Fruit fly (Drosophila melanogaster): ENCODE results near the gene CG11563.
A peak's percentile ranks its signal among the peaks of the same experiment; 100 is the strongest.

CG11563 gene

DNA sequence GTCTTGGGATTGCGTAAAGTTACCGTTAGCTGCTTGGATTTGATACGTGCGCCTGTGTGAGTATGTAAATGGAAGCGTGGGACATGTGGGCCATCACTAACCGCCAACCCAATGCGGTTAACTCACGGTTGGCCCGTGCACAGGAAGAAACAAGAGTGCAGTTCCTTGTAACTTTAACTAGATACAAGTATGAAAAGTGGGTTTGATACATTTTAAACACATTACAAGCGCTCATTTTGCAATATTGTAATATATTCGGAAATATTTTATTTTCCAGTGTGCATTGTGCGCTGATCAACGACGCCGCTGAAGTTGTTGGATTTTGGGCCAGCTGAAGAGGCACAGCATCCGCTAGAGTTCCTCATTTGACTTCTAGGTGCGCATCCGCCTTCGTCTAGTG is 49.1 kb upstream of the CG11563 start (continued):
- no peak for TF ChIP-seq shn (GFP tag; optimal IDR thresholded peaks at IDR 0.05)
- TF ChIP-seq CG5180 (GFP tag; optimal IDR thresholded peaks at IDR 0.05), result no peak
- TF ChIP-seq prd (optimal IDR thresholded peaks at IDR 0.05), result no peak
- peak; percentile 27; the same call in 1 of the 3 replicates for TF ChIP-seq prd (GFP tag; IDR thresholded peaks at IDR 0.05)
- peak; percentile 9 for TF ChIP-seq CoRest (tag; optimal IDR thresholded peaks at IDR 0.05)
- TF ChIP-seq CG6254 (GFP tag; optimal IDR thresholded peaks at IDR 0.05), result no peak
- peak; percentile 32; the same call in 1 of the 2 replicates for TF ChIP-seq lmd (GFP tag; IDR thresholded peaks at IDR 0.05)
- TF ChIP-seq hbn (GFP tag; IDR thresholded peaks at IDR 0.05; ENCODE audit: partially characterized antibody), result no peak
- 0 out of 2 replicates have a peak, but pooled peaks have one; percentile 39 for TF ChIP-seq Awh (GFP tag; IDR thresholded peaks at IDR 0.05)
- no peak for TF ChIP-seq dmrt99B (tag; optimal IDR thresholded peaks at IDR 0.05)
- TF ChIP-seq Mes4 (GFP tag; optimal IDR thresholded peaks at IDR 0.05), result peak; percentile 21
- TF ChIP-seq sens (GFP tag), result peak; percentile 86
- TF ChIP-seq CG31224 (GFP tag; IDR thresholded peaks at IDR 0.05), result no peak
- TF ChIP-seq chif (GFP tag; optimal IDR thresholded peaks at IDR 0.05), result peak; percentile 6 to 65
- no peak for TF ChIP-seq Dek (tag; optimal IDR thresholded peaks at IDR 0.05)
- TF ChIP-seq CG4404 (GFP tag; IDR thresholded peaks at IDR 0.05), result no peak
- peak; percentile 62; the same call in 1 of the 2 replicates for TF ChIP-seq ttk (GFP tag; IDR thresholded peaks at IDR 0.05)
- peak; percentile 68 for TF ChIP-seq sd (tag; optimal IDR thresholded peaks at IDR 0.05)
- TF ChIP-seq tio (GFP tag; optimal IDR thresholded peaks at IDR 0.05), result peak; percentile 0
- no peak for TF ChIP-seq CG10321 (GFP tag; IDR thresholded peaks at IDR 0.05)
- no peak for TF ChIP-seq dati (GFP tag; IDR thresholded peaks at IDR 0.05)
- peak; percentile 22 for TF ChIP-seq CG8089 (GFP tag; optimal IDR thresholded peaks at IDR 0.05)
- no peak for TF ChIP-seq Eip74EF (GFP tag; optimal IDR thresholded peaks at IDR 0.05)
- TF ChIP-seq Chrac-16 (GFP tag; optimal IDR thresholded peaks at IDR 0.05), result peak; percentile 13
- TF ChIP-seq Spps (tag; optimal IDR thresholded peaks at IDR 0.05), result peak; percentile 16
- TF ChIP-seq CG8388 (GFP tag; optimal IDR thresholded peaks at IDR 0.05), result peak; percentile 59
- TF ChIP-seq CG10274 (GFP tag; optimal IDR thresholded peaks at IDR 0.05), result no peak
- TF ChIP-seq Side (GFP tag; optimal IDR thresholded peaks at IDR 0.05), result peak; percentile 14
- no peak for TF ChIP-seq C15 (GFP tag; IDR thresholded peaks at IDR 0.05)
- TF ChIP-seq CG2712 (tag; optimal IDR thresholded peaks at IDR 0.05), result peak; percentile 50
- TF ChIP-seq Camta (GFP tag; optimal IDR thresholded peaks at IDR 0.05), result no peak
- no peak for TF ChIP-seq CG6654 (GFP tag; optimal IDR thresholded peaks at IDR 0.05)
- TF ChIP-seq ems (GFP tag; optimal IDR thresholded peaks at IDR 0.05), result peak; percentile 12
- TF ChIP-seq CG6689 (GFP tag; IDR thresholded peaks at IDR 0.05), result peak; percentile 37; the same call in 1 of the 2 replicates
- TF ChIP-seq sob (GFP tag; IDR thresholded peaks at IDR 0.05), result 0 out of 2 replicates have a peak, but pooled peaks have one; percentile 17
- peak; percentile 50 for TF ChIP-seq CG15601 (tag; optimal IDR thresholded peaks at IDR 0.05)
- peak; percentile 69 for TF ChIP-seq vvl (GFP tag; IDR thresholded peaks at IDR 0.05)
- TF ChIP-seq CG17829 (tag; optimal IDR thresholded peaks at IDR 0.05), result peak; percentile 55
- peak; percentile 64 for TF ChIP-seq Sox102F (GFP tag; optimal IDR thresholded peaks at IDR 0.05)
- peak; percentile 45 for TF ChIP-seq nmo (GFP tag; optimal IDR thresholded peaks at IDR 0.05)
- peak in 1 of 2 experiments; percentile 27 for TF ChIP-seq Hr51 (GFP tag; optimal IDR thresholded peaks at IDR 0.05)
- TF ChIP-seq Xbp1 (GFP tag; optimal IDR thresholded peaks at IDR 0.05), result peak; percentile 51
- TF ChIP-seq toy (GFP tag; IDR thresholded peaks at IDR 0.05), result no peak
- TF ChIP-seq lov (optimal IDR thresholded peaks at IDR 0.05), result no peak
- TF ChIP-seq lov (GFP tag; IDR thresholded peaks at IDR 0.05), result 0 out of 3 replicates have a peak, but pooled peaks have one; percentile 10
- peak; percentile 21 for TF ChIP-seq CG30431 (GFP tag; optimal IDR thresholded peaks at IDR 0.05)
- peak; percentile 62; the same call in 1 of the 2 replicates for TF ChIP-seq CG32772 (GFP tag; IDR thresholded peaks at IDR 0.05)
- no peak for TF ChIP-seq CG11696 (GFP tag; IDR thresholded peaks at IDR 0.05)
- no peak for TF ChIP-seq pan (optimal IDR thresholded peaks at IDR 0.05)
- TF ChIP-seq pan (GFP tag; optimal IDR thresholded peaks at IDR 0.05 in 1 of 2, IDR thresholded peaks at IDR 0.05 in 1 of 2), result peak in 1 of 2 experiments; percentile 34
- no peak for TF ChIP-seq CG12299 (tag; optimal IDR thresholded peaks at IDR 0.05)
